Fruit fly (Drosophila melanogaster) whole organism, embryonic: ENCODE results near the gene Atx2.

Experiments used
- ATbp ChIP-seq: fragments of 200-800 bp; sonication (Bioruptor generic); optimal IDR thresholded peaks from 2 replicates; lab custom pipeline; 2017; ENCODE audit warnings: missing biosample characterization, mild to moderate bottlenecking, missing genetic modification characterization, missing genetic modification reagents
- Adf1 ChIP-seq: fragments of 200-800 bp; sonication (Bioruptor generic); IDR thresholded peaks from 2 replicates; pipeline ENCODE4 v1.3.6; 2022; ENCODE audit warnings: missing biosample characterization, missing genetic modification characterization
- Bdp1 ChIP-seq: fragments of 200-800 bp; sonication (Bioruptor generic); optimal IDR thresholded peaks from 3 replicates; lab custom pipeline; 2016; ENCODE audit warnings: missing biosample characterization, missing genetic modification characterization
- Bteb2 ChIP-seq: fragments of 200-800 bp; sonication (Bioruptor generic); optimal IDR thresholded peaks from 2 replicates; lab custom pipeline; 2016; ENCODE audit warnings: missing biosample characterization, missing genetic modification characterization
- CG10267 ChIP-seq: fragments of 200-800 bp; sonication (Bioruptor generic); optimal IDR thresholded peaks from 2 replicates; lab custom pipeline; 2018; ENCODE audit warnings: missing biosample characterization, mild to moderate bottlenecking, missing genetic modification characterization, moderate library complexity
- CG10431 ChIP-seq: fragments of 200-800 bp; sonication (Bioruptor generic); optimal IDR thresholded peaks from 3 replicates; lab custom pipeline; 2018; ENCODE audit warnings: missing biosample characterization, mild to moderate bottlenecking, missing genetic modification characterization
- CG10654 ChIP-seq: fragments of 200-800 bp; sonication (Bioruptor generic); optimal IDR thresholded peaks from 2 replicates; lab custom pipeline; 2016; ENCODE audit warnings: missing biosample characterization, missing genetic modification characterization
- CG12744 ChIP-seq: fragments of 200-800 bp; sonication (Bioruptor generic); optimal IDR thresholded peaks from 2 replicates; lab custom pipeline; 2016; ENCODE audit warnings: missing biosample characterization, missing genetic modification characterization
- CG12769 ChIP-seq: fragments of 200-800 bp; sonication (Bioruptor generic); optimal IDR thresholded peaks from 2 replicates; lab custom pipeline; 2019; ENCODE audit warnings: missing biosample characterization, mild to moderate bottlenecking, missing genetic modification characterization, moderate library complexity
- CG13123 ChIP-seq: fragments of 200-800 bp; sonication (Bioruptor generic); optimal IDR thresholded peaks from 2 replicates; lab custom pipeline; 2016; ENCODE audit warnings: missing biosample characterization, missing genetic modification characterization
- CG13287 ChIP-seq: fragments of 200-800 bp; sonication (Bioruptor generic); IDR thresholded peaks from 2 replicates; pipeline ENCODE4 v1.3.6; 2022; ENCODE audit warnings: missing biosample characterization, missing genetic modification characterization; ENCODE audit not compliant: partially characterized antibody
- CG13894 ChIP-seq: fragments of 200-800 bp; sonication (Bioruptor generic); optimal IDR thresholded peaks from 3 replicates; lab custom pipeline; 2018; ENCODE audit warnings: missing biosample characterization, mild to moderate bottlenecking, missing genetic modification characterization, moderate library complexity
- CG14965 ChIP-seq: fragments of 200-800 bp; sonication (Bioruptor generic); optimal IDR thresholded peaks from 2 replicates; lab custom pipeline; 2016; ENCODE audit warnings: missing biosample characterization, missing genetic modification characterization, borderline replicate concordance
- CG1529 ChIP-seq: fragments of 200-800 bp; sonication (Bioruptor generic); optimal IDR thresholded peaks from 3 replicates; lab custom pipeline; 2018; ENCODE audit warnings: missing biosample characterization, missing genetic modification characterization
- CG15514 ChIP-seq: fragments of 200-800 bp; sonication (Bioruptor generic); optimal IDR thresholded peaks from 3 replicates; lab custom pipeline; 2017; ENCODE audit warnings: missing biosample characterization, missing genetic modification characterization, mild to moderate bottlenecking, moderate library complexity, missing genetic modification reagents
- CG15601 ChIP-seq: fragments of 200-800 bp; sonication (Bioruptor generic); optimal IDR thresholded peaks from 3 replicates; lab custom pipeline; 2019; ENCODE audit warnings: missing biosample characterization, mild to moderate bottlenecking, missing genetic modification characterization, moderate library complexity
- CG16779 ChIP-seq: fragments of 200-800 bp; sonication (Bioruptor generic); IDR thresholded peaks from 2 replicates; pipeline ENCODE4 v1.3.6; 2022; ENCODE audit warnings: missing biosample characterization, missing genetic modification characterization
- CG17568 ChIP-seq: fragments of 200-800 bp; sonication (Bioruptor generic); optimal IDR thresholded peaks from 2 replicates; lab custom pipeline; 2018; ENCODE audit warnings: missing biosample characterization, mild to moderate bottlenecking, missing genetic modification characterization, moderate library complexity
- CG2129 ChIP-seq: fragments of 200-800 bp; sonication (Bioruptor generic); IDR thresholded peaks from 2 replicates; pipeline ENCODE4 v1.3.6; 2022; ENCODE audit warnings: missing biosample characterization, missing genetic modification characterization; ENCODE audit not compliant: partially characterized antibody
- CG34376 ChIP-seq: fragments of 200-800 bp; sonication (Bioruptor generic); optimal IDR thresholded peaks from 2 replicates; lab custom pipeline; 2018; ENCODE audit warnings: missing biosample characterization, mild to moderate bottlenecking, missing genetic modification characterization
- CG4282 ChIP-seq: fragments of 200-800 bp; sonication (Bioruptor generic); optimal IDR thresholded peaks from 2 replicates; lab custom pipeline; 2016; ENCODE audit warnings: missing biosample characterization, missing genetic modification characterization
- Camta ChIP-seq: fragments of 200-800 bp; sonication (Bioruptor generic); optimal IDR thresholded peaks from 2 replicates; lab custom pipeline; 2016; ENCODE audit warnings: missing biosample characterization, missing genetic modification characterization
- Deaf1 ChIP-seq: fragments of 200-800 bp; optimal IDR thresholded peaks from 3 replicates; lab custom pipeline; 2019; ENCODE audit warnings: missing biosample characterization, mild to moderate bottlenecking, missing genetic modification characterization, moderate library complexity
- GATAe ChIP-seq: fragments of 200-800 bp; sonication (Bioruptor generic); conservative IDR thresholded peaks from 2 replicates; pipeline ENCODE4 v1.3.6; 2022; ENCODE audit warnings: missing biosample characterization, missing genetic modification characterization
- Hr51 ChIP-seq, 2 experiments: fragments of 200-800 bp; sonication (Bioruptor generic); optimal IDR thresholded peaks; 2 replicates in 1 of 2; 3 replicates in 1 of 2; lab custom pipeline; 2016 to 2018; ENCODE audit warnings: missing biosample characterization in 2 of 2, missing genetic modification characterization in 2 of 2, mild to moderate bottlenecking in 1 of 2, moderate library complexity in 1 of 2
- Jarid2 ChIP-seq: fragments of 200-800 bp; sonication (Bioruptor generic); optimal IDR thresholded peaks from 3 replicates; lab custom pipeline; 2017; ENCODE audit warnings: mild to moderate bottlenecking, missing biosample characterization, missing genetic modification reagents, missing genetic modification characterization
- Mrtf ChIP-seq: fragments of 200-800 bp; sonication (Bioruptor generic); IDR thresholded peaks from 3 replicates; pipeline ENCODE4 v1.3.6; 2022; ENCODE audit warnings: missing biosample characterization, missing genetic modification characterization
- Nf-YC ChIP-seq: fragments of 200-800 bp; optimal IDR thresholded peaks from 3 replicates; lab custom pipeline; 2019; ENCODE audit warnings: missing biosample characterization, mild to moderate bottlenecking, missing genetic modification characterization, moderate library complexity
- Sox100B ChIP-seq: fragments of 200-800 bp; sonication (Bioruptor generic); optimal IDR thresholded peaks from 3 replicates; lab custom pipeline; 2018; ENCODE audit warnings: missing biosample characterization, mild to moderate bottlenecking, missing genetic modification characterization
- Spps ChIP-seq: fragments of 200-800 bp; sonication (Bioruptor generic); optimal IDR thresholded peaks from 2 replicates; lab custom pipeline; 2018; ENCODE audit warnings: missing biosample characterization, mild to moderate bottlenecking, missing genetic modification characterization
- ab ChIP-seq: fragments of 200-800 bp; sonication (Bioruptor generic); optimal IDR thresholded peaks from 2 replicates; lab custom pipeline; 2016; ENCODE audit warnings: missing biosample characterization, missing genetic modification characterization
- ato ChIP-seq: fragments of 200-800 bp; sonication (Bioruptor generic); IDR thresholded peaks from 2 replicates; pipeline ENCODE4 v1.3.6; 2022; ENCODE audit warnings: missing biosample characterization, missing genetic modification characterization; ENCODE audit not compliant: partially characterized antibody
- cwo ChIP-seq: fragments of 200-800 bp; sonication (Bioruptor generic); optimal IDR thresholded peaks from 3 replicates; lab custom pipeline; 2017; ENCODE audit warnings: missing biosample characterization, missing genetic modification characterization, mild to moderate bottlenecking, moderate library complexity, missing genetic modification reagents
- disco-r ChIP-seq: fragments of 200-800 bp; sonication (Bioruptor generic); optimal IDR thresholded peaks from 2 replicates; lab custom pipeline; 2016; ENCODE audit warnings: missing biosample characterization, missing genetic modification characterization
- emc ChIP-seq: fragments of 200-800 bp; sonication (Bioruptor generic); optimal IDR thresholded peaks from 2 replicates; lab custom pipeline; 2016; ENCODE audit warnings: missing biosample characterization, missing genetic modification characterization
- gsb-n ChIP-seq: fragments of 200-800 bp; sonication (Bioruptor generic); optimal IDR thresholded peaks from 3 replicates; lab custom pipeline; 2018; ENCODE audit warnings: missing biosample characterization, mild to moderate bottlenecking, missing genetic modification characterization
- ham ChIP-seq: fragments of 200-800 bp; sonication (Bioruptor generic); IDR thresholded peaks from 2 replicates; pipeline ENCODE4 v1.3.6; 2022; ENCODE audit warnings: missing biosample characterization, missing genetic modification characterization
- jing ChIP-seq: fragments of 200-800 bp; sonication (Bioruptor generic); optimal IDR thresholded peaks from 2 replicates; lab custom pipeline; 2018; ENCODE audit warnings: missing biosample characterization, mild to moderate bottlenecking, missing genetic modification characterization
- knrl ChIP-seq: fragments of 200-800 bp; sonication (Bioruptor generic); IDR thresholded peaks from 3 replicates; pipeline ENCODE4 v1.3.6; 2022; ENCODE audit warnings: missing biosample characterization, missing genetic modification characterization; ENCODE audit not compliant: partially characterized antibody
- lbe ChIP-seq: fragments of 200-800 bp; sonication (Bioruptor generic); optimal IDR thresholded peaks from 2 replicates; lab custom pipeline; 2016; ENCODE audit warnings: missing biosample characterization, mild to moderate bottlenecking, missing genetic modification characterization
- mld ChIP-seq: fragments of 200-800 bp; sonication (Bioruptor generic); IDR thresholded peaks from 3 replicates; pipeline ENCODE4 v1.3.6; 2022; ENCODE audit warnings: missing biosample characterization, missing genetic modification characterization; ENCODE audit not compliant: partially characterized antibody
- nom ChIP-seq: fragments of 200-800 bp; sonication (Bioruptor generic); optimal IDR thresholded peaks from 2 replicates; lab custom pipeline; 2017; ENCODE audit warnings: missing biosample characterization, missing genetic modification characterization, mild to moderate bottlenecking, moderate library complexity, missing genetic modification reagents
- odd ChIP-seq: fragments of 200-800 bp; sonication (Bioruptor generic); optimal IDR thresholded peaks from 2 replicates; lab custom pipeline; 2017; ENCODE audit warnings: missing biosample characterization, mild to moderate bottlenecking, missing genetic modification characterization
- rib ChIP-seq: fragments of 200-800 bp; sonication (Bioruptor generic); IDR thresholded peaks from 2 replicates; pipeline ENCODE4 v1.3.6; 2022; ENCODE audit warnings: missing biosample characterization, missing genetic modification characterization
- sc ChIP-seq, 3 experiments: fragments of >200 bp in 2 of 3; fragments of 200-800 bp in 1 of 3; sonication (Bioruptor generic) in 1 of 3; optimal IDR thresholded peaks; 2 replicates in 2 of 3; 3 replicates in 1 of 3; lab custom pipeline; 2017; ENCODE audit warnings: mild to moderate bottlenecking in 1 of 3, missing biosample characterization in 1 of 3, missing genetic modification characterization in 1 of 3, missing genetic modification reagents in 1 of 3
- sim ChIP-seq: fragments of 200-800 bp; sonication (Bioruptor generic); IDR thresholded peaks from 2 replicates; pipeline ENCODE4 v1.3.6; 2022; ENCODE audit warnings: missing biosample characterization, missing genetic modification characterization
- sna ChIP-seq: fragments of 200-800 bp; sonication (Bioruptor generic); IDR thresholded peaks from 2 replicates; pipeline ENCODE4 v1.3.6; 2022; ENCODE audit warnings: missing biosample characterization, missing genetic modification characterization; ENCODE audit not compliant: partially characterized antibody
- vfl ChIP-seq: fragments of 200-800 bp; sonication (Bioruptor generic); optimal IDR thresholded peaks from 2 replicates; lab custom pipeline; 2016; ENCODE audit warnings: missing biosample characterization, missing genetic modification characterization

Gene Atx2

DNA sequence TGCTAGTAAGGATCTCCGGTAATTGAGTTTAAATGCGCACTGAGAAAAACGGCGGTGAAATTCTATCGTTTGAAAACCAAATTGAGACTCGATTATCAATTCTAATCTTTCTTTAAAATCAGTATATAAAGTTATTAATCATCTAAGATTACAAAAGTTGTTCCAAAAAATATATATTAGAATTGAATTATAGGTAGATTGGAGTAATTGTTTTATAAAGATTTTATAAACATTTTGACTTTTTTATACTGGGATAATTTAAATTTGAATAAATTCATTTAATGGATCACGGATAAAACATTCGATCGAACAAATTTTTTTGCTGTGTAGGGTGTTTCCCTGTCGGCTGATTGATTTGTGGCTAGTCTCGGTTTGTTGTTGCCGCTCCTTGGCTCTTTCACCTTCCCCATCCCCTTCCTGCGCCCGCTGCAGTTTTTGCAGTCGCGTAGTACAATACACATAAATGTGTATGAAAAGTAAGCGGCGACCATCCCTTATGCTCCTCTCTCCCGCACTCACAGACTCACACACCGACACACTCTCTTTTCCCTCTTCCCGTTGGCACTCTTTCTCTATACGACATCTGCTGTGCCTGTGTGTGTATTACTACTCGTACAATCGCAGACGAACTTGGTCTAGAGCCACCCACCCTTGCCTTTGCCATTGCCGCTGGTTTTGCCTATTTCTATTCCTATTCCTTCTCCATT, 10.8 kb downstream of the Atx2 start (continued):
- TF ChIP-seq CG13287 (GFP tag; lab: Robert Waterston, UW) (no peak), Camta (GFP tag; lab: Kevin White, UChicago) (no peak), ato (GFP tag; lab: Robert Waterston, UW) (no peak), sc (optimal IDR thresholded peaks at IDR 0.05; lab: Kevin White, UChicago) (no peak), sc (GFP tag; optimal IDR thresholded peaks at IDR 0.05; lab: Kevin White, UChicago) (peak; percentile 62), emc (GFP tag; lab: Kevin White, UChicago) (no peak), Jarid2 (GFP tag; lab: Kevin White, UChicago) (peak; percentile 9), CG10267 (tag; lab: Kevin White, UChicago) (peak; percentile 81), CG10654 (GFP tag; lab: Kevin White, UChicago) (peak; percentile 49), Sox100B (GFP tag; lab: Kevin White, UChicago) (no peak), ATbp (GFP tag; lab: Kevin White, UChicago) (peak; percentile 48), CG4282 (GFP tag; lab: Kevin White, UChicago) (no peak), mld (GFP tag; lab: Robert Waterston, UW) (no peak), CG12744 (GFP tag; lab: Kevin White, UChicago) (peak; percentile 14), CG15514 (GFP tag; lab: Kevin White, UChicago) (no peak), CG14965 (GFP tag; lab: Kevin White, UChicago) (no peak), knrl (GFP tag; lab: Robert Waterston, UW) (no peak), CG12769 (tag; lab: Kevin White, UChicago) (no peak), sna (no peak), jing (GFP tag; lab: Kevin White, UChicago) (peak; percentile 22), gsb-n (peak; percentile 88), CG13123 (GFP tag; lab: Kevin White, UChicago) (peak; percentile 50), CG34376 (GFP tag; lab: Kevin White, UChicago) (no peak), Spps (tag; lab: Kevin White, UChicago) (peak; percentile 53), GATAe (GFP tag; lab: Robert Waterston, UW) (no peak), sim (no peak), CG1529 (GFP tag; lab: Kevin White, UChicago) (peak; percentile 63), disco-r (GFP tag; lab: Kevin White, UChicago) (no peak), Hr51 (GFP tag; optimal IDR thresholded peaks at IDR 0.05; lab: Kevin White, UChicago) (peak; percentile 11 to 84), ham (GFP tag; lab: Robert Waterston, UW) (no peak), Adf1 (GFP tag; lab: Robert Waterston, UW) (no peak; the same call in 1 of the 2 replicates), CG17568 (GFP tag; lab: Kevin White, UChicago) (no peak), nom (GFP tag; lab: Kevin White, UChicago) (no peak), Mrtf (GFP tag; lab: Robert Waterston, UW) (no peak), ab (no peak), CG2129 (GFP tag; lab: Robert Waterston, UW) (no peak), CG13894 (tag; lab: Kevin White, UChicago) (no peak), CG16779 (no peak), odd (GFP tag; lab: Kevin White, UChicago) (peak; percentile 78), rib (GFP tag; lab: Robert Waterston, UW) (0 out of 2 replicates have a peak, but pooled peaks have one; percentile 19), vfl (no peak), cwo (peak; percentile 52), CG15601 (peak; percentile 80), CG10431 (peak; percentile 55), Bdp1 (no peak), lbe (GFP tag; lab: Kevin White, UChicago) (no peak), Bteb2 (GFP tag; lab: Kevin White, UChicago) (peak; percentile 10), Nf-YC (tag; lab: Kevin White, UChicago) (peak; percentile 42), Deaf1 (tag; lab: Kevin White, UChicago) (peak; percentile 70)
